Fruit fly (Drosophila melanogaster): Measurements from ENCODE around the gene CG14137.

The CG14137 gene

DNA sequence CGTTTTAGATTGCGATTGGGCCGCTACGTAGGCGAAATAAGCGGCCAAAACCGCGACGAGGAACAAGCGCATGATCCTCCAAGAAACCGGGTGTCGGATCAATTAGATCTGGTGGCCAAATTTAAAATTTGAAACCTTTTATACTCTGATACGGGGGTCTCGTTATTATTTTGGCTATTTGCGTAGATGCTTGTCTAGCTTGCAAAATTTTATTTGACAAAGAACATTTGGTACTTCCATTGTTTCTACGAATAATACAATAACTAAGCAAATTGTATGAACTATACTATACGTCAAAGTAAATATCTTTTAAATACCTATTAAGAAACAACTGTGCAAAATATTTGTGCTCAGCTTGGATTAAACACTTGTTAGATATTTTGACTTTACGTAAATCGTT is 20.1 kb upstream of the CG14137 start, which contains the start of gene Muc68Ca:
Muc68Ca (minus strand) TSS at position 101 of the 400 bp plus-strand sequence.
- no peak for TF ChIP-seq toe (GFP tag; optimal IDR thresholded peaks at IDR 0.05)
- TF ChIP-seq CG11617 (GFP tag; optimal IDR thresholded peaks at IDR 0.05): no peak
- TF ChIP-seq Clk (GFP tag; optimal IDR thresholded peaks at IDR 0.05): no peak
- no peak for TF ChIP-seq Mnt (GFP tag; optimal IDR thresholded peaks at IDR 0.05)
- TF ChIP-seq CG5204 (GFP tag; optimal IDR thresholded peaks at IDR 0.05): no peak
- TF ChIP-seq CG7101 (tag; optimal IDR thresholded peaks at IDR 0.05): no peak
- no peak for TF ChIP-seq tj (GFP tag; optimal IDR thresholded peaks at IDR 0.05)
- no peak for TF ChIP-seq CG1620 (GFP tag; optimal IDR thresholded peaks at IDR 0.05)
- no peak for TF ChIP-seq CG33017 (tag; optimal IDR thresholded peaks at IDR 0.05)
- no peak for TF ChIP-seq CG12768 (GFP tag; optimal IDR thresholded peaks at IDR 0.05)
- no peak for TF ChIP-seq pad (GFP tag; optimal IDR thresholded peaks at IDR 0.05)
- TF ChIP-seq ovo (GFP tag; optimal IDR thresholded peaks at IDR 0.05): no peak
- TF ChIP-seq bab1 (GFP tag; optimal IDR thresholded peaks at IDR 0.05): no peak
- TF ChIP-seq CG14711 (tag; optimal IDR thresholded peaks at IDR 0.05): no peak
- no peak for TF ChIP-seq kay (GFP tag; ENCODE audit: borderline replicate concordance)
- TF ChIP-seq CG7045 (GFP tag; optimal IDR thresholded peaks at IDR 0.05): no peak

dm6 chr3L:11609835-11610234 is 10.0 kb upstream of the CG14137 start, which contains the start of gene CG42832:
TSS of gene CG42832 (plus strand) at chr3L:11610135.
- TF ChIP-seq kay (GFP tag; ENCODE audit: borderline replicate concordance): no peak
- no peak for TF ChIP-seq pad (GFP tag; optimal IDR thresholded peaks at IDR 0.05)
- no peak for TF ChIP-seq CG11617 (GFP tag; optimal IDR thresholded peaks at IDR 0.05)

dm6 chr3L:11609153-11609809 is 9.4 kb upstream of the CG14137 start, which contains the start of gene Duba:
TSS of gene Duba (minus strand) at chr3L:11609465.
- TF ChIP-seq CG5204 (GFP tag; optimal IDR thresholded peaks at IDR 0.05): peak; percentile 23
- TF ChIP-seq Mnt (GFP tag; optimal IDR thresholded peaks at IDR 0.05): peak; percentile 44
- no peak for TF ChIP-seq CG7101 (tag; optimal IDR thresholded peaks at IDR 0.05)
- no peak for TF ChIP-seq CG33017 (tag; optimal IDR thresholded peaks at IDR 0.05)

DNA sequence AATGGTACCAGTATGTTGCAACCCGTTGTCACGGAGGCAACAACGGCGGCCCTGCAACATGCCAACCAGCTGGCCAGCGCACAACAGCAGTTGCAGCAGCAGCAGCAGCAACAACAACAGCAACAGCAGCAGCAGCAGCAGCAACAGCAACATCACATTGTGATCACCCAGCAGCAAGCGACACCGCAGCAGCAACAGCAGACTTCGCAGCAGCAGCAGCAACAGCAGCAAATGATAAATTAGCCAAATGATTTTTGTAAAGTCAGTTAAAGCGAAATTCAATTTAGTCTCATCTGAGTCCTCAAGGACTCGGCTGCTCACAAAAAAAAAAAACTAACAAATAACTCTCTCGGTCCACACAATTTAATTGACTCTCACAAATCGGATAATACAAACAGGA is 4.4 kb upstream of the CG14137 start:
- no peak for TF ChIP-seq CG11617 (GFP tag; optimal IDR thresholded peaks at IDR 0.05)
- TF ChIP-seq CG5204 (GFP tag; optimal IDR thresholded peaks at IDR 0.05): no peak
- no peak for TF ChIP-seq CG12768 (GFP tag; optimal IDR thresholded peaks at IDR 0.05)
- no peak for TF ChIP-seq pad (GFP tag; optimal IDR thresholded peaks at IDR 0.05)
- TF ChIP-seq bab1 (GFP tag; optimal IDR thresholded peaks at IDR 0.05): no peak
- no peak for TF ChIP-seq CG14711 (tag; optimal IDR thresholded peaks at IDR 0.05)
- TF ChIP-seq Mnt (GFP tag; optimal IDR thresholded peaks at IDR 0.05): no peak
- no peak for TF ChIP-seq ovo (GFP tag; optimal IDR thresholded peaks at IDR 0.05)
- TF ChIP-seq tj (GFP tag; optimal IDR thresholded peaks at IDR 0.05): no peak
- no peak for TF ChIP-seq toe (GFP tag; optimal IDR thresholded peaks at IDR 0.05)
- TF ChIP-seq cnc (optimal IDR thresholded peaks at IDR 0.05): no peak
- TF ChIP-seq CG7045 (GFP tag; optimal IDR thresholded peaks at IDR 0.05): no peak
- TF ChIP-seq CG33017 (tag; optimal IDR thresholded peaks at IDR 0.05): no peak
- TF ChIP-seq cic (GFP tag; optimal IDR thresholded peaks at IDR 0.05): no peak

dm6 chr3L:11602040-11602439 is 2.2 kb upstream of the CG14137 start:
- TF ChIP-seq ovo (GFP tag; optimal IDR thresholded peaks at IDR 0.05): no peak
- no peak for TF ChIP-seq CG5204 (GFP tag; optimal IDR thresholded peaks at IDR 0.05)

- TF ChIP-seq Hr96 (GFP tag; optimal IDR thresholded peaks at IDR 0.05) (no peak), Mnt (GFP tag; optimal IDR thresholded peaks at IDR 0.05) (peak; percentile 6)
These were observed 1.3 kb upstream of the CG14137 start for dm6 chr3L:11601133-11601532.

- TF ChIP-seq CG7101 (tag; optimal IDR thresholded peaks at IDR 0.05) (peak; percentile 0), Clk (GFP tag; optimal IDR thresholded peaks at IDR 0.05) (no peak), toe (GFP tag; optimal IDR thresholded peaks at IDR 0.05) (no peak), CG7045 (GFP tag; optimal IDR thresholded peaks at IDR 0.05) (peak; percentile 64), cnc (optimal IDR thresholded peaks at IDR 0.05) (no peak), CG5204 (GFP tag; optimal IDR thresholded peaks at IDR 0.05) (peak; percentile 14), CG11617 (GFP tag; optimal IDR thresholded peaks at IDR 0.05) (peak; percentile 33), kay (GFP tag; ENCODE audit: borderline replicate concordance) (no peak), pad (GFP tag; optimal IDR thresholded peaks at IDR 0.05) (no peak), tj (GFP tag; optimal IDR thresholded peaks at IDR 0.05) (peak; percentile 5), CG33017 (tag; optimal IDR thresholded peaks at IDR 0.05) (peak; percentile 48), Mnt (GFP tag; optimal IDR thresholded peaks at IDR 0.05) (no peak), CG1620 (GFP tag; optimal IDR thresholded peaks at IDR 0.05) (no peak), Crg-1 (GFP tag; optimal IDR thresholded peaks at IDR 0.05) (no peak)
These were observed 610 bp downstream of the CG14137 start for dm6 chr3L:11599255-11599654.
